Fruit fly (Drosophila melanogaster) whole organism, embryonic: ENCODE measurements around the gene Rgl.

Source experiments
- BEAF-32 ChIP-seq: fragments of 200-800 bp; sonication (Bioruptor generic); optimal IDR thresholded peaks from 3 replicates; lab custom pipeline; 2017; ENCODE audit warnings: missing biosample characterization, missing genetic modification characterization, mild to moderate bottlenecking, moderate library complexity, missing genetic modification reagents
- CG30403 ChIP-seq: fragments of 200-800 bp; sonication (Bioruptor generic); optimal IDR thresholded peaks from 3 replicates; lab custom pipeline; 2016; ENCODE audit warnings: missing biosample characterization, missing genetic modification characterization
- CG4707 ChIP-seq: fragments of 200-800 bp; sonication (Bioruptor generic); optimal IDR thresholded peaks from 2 replicates; lab custom pipeline; 2018; ENCODE audit warnings: missing biosample characterization, mild to moderate bottlenecking, missing genetic modification characterization, moderate library complexity
- CG5245 ChIP-seq: fragments of 200-800 bp; sonication (Bioruptor generic); optimal IDR thresholded peaks from 3 replicates; lab custom pipeline; 2016; ENCODE audit warnings: missing biosample characterization, missing genetic modification characterization
- lbe ChIP-seq: fragments of 200-800 bp; sonication (Bioruptor generic); optimal IDR thresholded peaks from 2 replicates; lab custom pipeline; 2016; ENCODE audit warnings: missing biosample characterization, mild to moderate bottlenecking, missing genetic modification characterization
- mam ChIP-seq: fragments of 200-800 bp; sonication (Bioruptor generic); optimal IDR thresholded peaks from 3 replicates; lab custom pipeline; 2016; ENCODE audit warnings: missing biosample characterization, missing genetic modification characterization

dm6 chr3L:13877904-13878303, 47.2 kb downstream of the Rgl start:
- no peak for TF ChIP-seq CG4707 (GFP tag; lab: Kevin White, UChicago)
- no peak for TF ChIP-seq mam (GFP tag; lab: Kevin White, UChicago)
- TF ChIP-seq CG5245 (GFP tag; lab: Kevin White, UChicago) = no peak
- TF ChIP-seq BEAF-32 = no peak
- no peak for TF ChIP-seq lbe (GFP tag; lab: Kevin White, UChicago)
- TF ChIP-seq CG30403 (GFP tag; lab: Kevin White, UChicago) = no peak
